Worm (Caenorhabditis elegans) whole organism, young adult: Measurements from ENCODE around the gene D1025.10.

Experiments used
- B0035.1 ChIP-seq: sonication (generic microtip); optimal IDR thresholded peaks from 2 replicates; lab custom pipeline; 2016; ENCODE audit warnings: missing genetic modification characterization, mild to moderate bottlenecking, missing compliant biosample characterization, missing genotype, missing genetic modification reagents
- B0336.3 ChIP-seq: fragments of 200-800 bp; sonication (Bioruptor generic); IDR thresholded peaks from 2 replicates; pipeline ENCODE4 v1.3.6; 2022; ENCODE audit warnings: missing genetic modification characterization, missing compliant biosample characterization
- F10E7.11 ChIP-seq: sonication (generic microtip); optimal IDR thresholded peaks from 2 replicates; lab custom pipeline; 2017; ENCODE audit warnings: mild to moderate bottlenecking, missing genetic modification characterization, moderate library complexity, missing compliant biosample characterization
- F22D6.2 ChIP-seq: sonication (generic microtip); optimal IDR thresholded peaks from 2 replicates; lab custom pipeline; 2016; ENCODE audit warnings: mild to moderate bottlenecking, missing genetic modification characterization, missing compliant biosample characterization
- F23B12.7 ChIP-seq: sonication (generic microtip); optimal IDR thresholded peaks from 2 replicates; lab custom pipeline; 2017; ENCODE audit warnings: missing genetic modification characterization, mild to moderate bottlenecking, missing compliant biosample characterization, antibody characterized with exemption, moderate library complexity; ENCODE audit not compliant: insufficient read depth
- F37B4.10 ChIP-seq: fragments of 200-800 bp; sonication (Bioruptor generic); IDR thresholded peaks from 2 replicates; pipeline ENCODE4 v1.3.6; 2022; ENCODE audit warnings: missing genetic modification characterization, missing compliant biosample characterization
- F49E8.2 ChIP-seq: sonication (generic microtip); optimal IDR thresholded peaks from 3 replicates; lab custom pipeline; 2017; ENCODE audit warnings: missing genetic modification characterization, mild to moderate bottlenecking, missing compliant biosample characterization, antibody characterized with exemption, moderate library complexity; ENCODE audit not compliant: insufficient read depth
- F55B11.4 ChIP-seq: sonication (generic microtip); optimal IDR thresholded peaks from 2 replicates; lab custom pipeline; 2016; ENCODE audit warnings: missing compliant biosample characterization, missing genetic modification characterization, borderline replicate concordance; ENCODE audit not compliant: insufficient read depth
- F57A8.1 ChIP-seq: fragments of 200-800 bp; sonication (Bioruptor generic); optimal IDR thresholded peaks from 2 replicates; lab custom pipeline; 2018; ENCODE audit warnings: mild to moderate bottlenecking, missing genetic modification characterization, moderate library complexity, missing compliant biosample characterization
- Y53G8AR.9 ChIP-seq: fragments of 200-800 bp; sonication (Bioruptor generic); conservative IDR thresholded peaks from 2 replicates; pipeline ENCODE4 v1.3.6; 2022; ENCODE audit warnings: missing genetic modification reagents, missing genetic modification characterization, missing compliant biosample characterization
- Y56A3A.18 ChIP-seq: fragments of 200-800 bp; sonication (Bioruptor generic); IDR thresholded peaks from 2 replicates; pipeline ENCODE4 v1.3.6; 2022; ENCODE audit warnings: missing genetic modification reagents, missing genetic modification characterization, missing compliant biosample characterization
- Y67H2A.10 ChIP-seq: fragments of 200-800 bp; sonication (Bioruptor generic); conservative IDR thresholded peaks from 2 replicates; pipeline ENCODE4 v1.3.6; 2022; ENCODE audit warnings: missing genetic modification reagents, missing genetic modification characterization, missing compliant biosample characterization
- Y79H2A.3 ChIP-seq: fragments of 200-800 bp; sonication (Bioruptor generic); conservative IDR thresholded peaks from 2 replicates; pipeline ENCODE4 v1.3.6; 2022; ENCODE audit warnings: missing genetic modification reagents, missing genetic modification characterization, missing compliant biosample characterization
- ZK185.1 ChIP-seq: sonication (generic microtip); optimal IDR thresholded peaks from 2 replicates; lab custom pipeline; 2016; ENCODE audit warnings: mild to moderate bottlenecking, missing genetic modification characterization, missing compliant biosample characterization; ENCODE audit not compliant: poor library complexity, severe bottlenecking
- akir-1 ChIP-seq: fragments of 200-800 bp; sonication (Bioruptor generic); optimal IDR thresholded peaks from 2 replicates; lab custom pipeline; 2018; ENCODE audit warnings: mild to moderate bottlenecking, missing genetic modification characterization, moderate library complexity, missing compliant biosample characterization
- aptf-2 ChIP-seq: fragments of 200-800 bp; sonication (Bioruptor generic); conservative IDR thresholded peaks from 2 replicates; pipeline ENCODE4 v1.3.6; 2022; ENCODE audit warnings: missing genetic modification reagents, missing genetic modification characterization, missing compliant biosample characterization
- aptf-3 ChIP-seq: fragments of 200-800 bp; sonication (Bioruptor generic); IDR thresholded peaks from 2 replicates; pipeline ENCODE4 v1.3.6; 2022; ENCODE audit warnings: missing genetic modification characterization, missing compliant biosample characterization
- atf-7 ChIP-seq: sonication (generic microtip); optimal IDR thresholded peaks from 2 replicates; lab custom pipeline; 2017; ENCODE audit warnings: mild to moderate bottlenecking, missing genetic modification characterization, missing compliant biosample characterization
- athp-1 ChIP-seq: sonication (generic microtip); optimal IDR thresholded peaks from 2 replicates; lab custom pipeline; 2017; ENCODE audit warnings: mild to moderate bottlenecking, missing genetic modification characterization, missing compliant biosample characterization
- attf-5 ChIP-seq: fragments of 200-800 bp; sonication (Bioruptor generic); optimal IDR thresholded peaks from 2 replicates; lab custom pipeline; 2018; ENCODE audit warnings: mild to moderate bottlenecking, missing genetic modification characterization, missing compliant biosample characterization
- ccch-3 ChIP-seq: fragments of 200-800 bp; sonication (Bioruptor generic); optimal IDR thresholded peaks from 2 replicates; lab custom pipeline; 2018; ENCODE audit warnings: mild to moderate bottlenecking, missing genetic modification characterization, missing compliant biosample characterization
- ceh-27 ChIP-seq: fragments of 200-800 bp; sonication (Bioruptor generic); optimal IDR thresholded peaks from 2 replicates; lab custom pipeline; 2018; ENCODE audit warnings: mild to moderate bottlenecking, missing genetic modification characterization, moderate library complexity, missing compliant biosample characterization
- ceh-40 ChIP-seq: fragments of 200-800 bp; sonication (Bioruptor generic); IDR thresholded peaks from 2 replicates; pipeline ENCODE4 v1.3.6; 2022; ENCODE audit warnings: missing genetic modification characterization, missing compliant biosample characterization
- ceh-79 ChIP-seq: sonication (generic microtip); optimal IDR thresholded peaks from 2 replicates; lab custom pipeline; 2017; ENCODE audit warnings: mild to moderate bottlenecking, missing genetic modification characterization, missing compliant biosample characterization
- egl-18 ChIP-seq: fragments of 200-800 bp; sonication (Bioruptor generic); IDR thresholded peaks from 2 replicates; pipeline ENCODE4 v1.3.6; 2022; ENCODE audit warnings: missing genetic modification reagents, missing genetic modification characterization, missing compliant biosample characterization
- egl-44 ChIP-seq: fragments of 200-800 bp; sonication (Bioruptor generic); IDR thresholded peaks from 2 replicates; pipeline ENCODE4 v1.3.6; 2022; ENCODE audit warnings: missing genetic modification reagents, missing genetic modification characterization, missing compliant biosample characterization
- him-1 ChIP-seq: sonication (generic microtip); optimal IDR thresholded peaks from 2 replicates; lab custom pipeline; 2016; ENCODE audit warnings: missing genotype, missing genetic modification reagents, missing genetic modification characterization, missing compliant biosample characterization
- hmg-1.2 ChIP-seq: fragments of 200-800 bp; sonication (Bioruptor generic); IDR thresholded peaks from 2 replicates; pipeline ENCODE4 v1.3.6; 2022; ENCODE audit warnings: missing genetic modification reagents, missing genetic modification characterization, missing compliant biosample characterization
- hmg-20 ChIP-seq: fragments of 200-800 bp; sonication (Bioruptor generic); IDR thresholded peaks from 2 replicates; pipeline ENCODE4 v1.3.6; 2022; ENCODE audit warnings: missing genetic modification reagents, missing genetic modification characterization, missing compliant biosample characterization
- let-607 ChIP-seq, 2 experiments: fragments of 200-800 bp in 1 of 2; sonication (Bioruptor generic) in 1 of 2; sonication (generic microtip) in 1 of 2; optimal IDR thresholded peaks; 2 replicates each; lab custom pipeline; 2016 to 2018; ENCODE audit warnings: mild to moderate bottlenecking in 2 of 2, missing compliant biosample characterization in 2 of 2, missing genetic modification characterization in 2 of 2, moderate library complexity in 2 of 2, missing genotype in 1 of 2
- lin-26 ChIP-seq: fragments of 200-800 bp; sonication (Bioruptor generic); IDR thresholded peaks from 2 replicates; pipeline ENCODE4 v1.3.6; 2022; ENCODE audit warnings: missing genetic modification reagents, missing genetic modification characterization, missing compliant biosample characterization
- madf-6 ChIP-seq: fragments of 200-800 bp; sonication (Bioruptor generic); IDR thresholded peaks from 2 replicates; pipeline ENCODE4 v1.3.6; 2022; ENCODE audit warnings: missing genetic modification reagents, missing genetic modification characterization, missing compliant biosample characterization
- madf-8 ChIP-seq: fragments of 200-800 bp; sonication (Bioruptor generic); conservative IDR thresholded peaks from 2 replicates; pipeline ENCODE4 v1.3.6; 2022; ENCODE audit warnings: missing genetic modification reagents, missing genetic modification characterization, missing compliant biosample characterization
- mel-28 ChIP-seq: sonication (generic microtip); optimal IDR thresholded peaks from 2 replicates; lab custom pipeline; 2016; ENCODE audit warnings: borderline replicate concordance, mild to moderate bottlenecking, missing genetic modification characterization, missing compliant biosample characterization
- nhr-179 ChIP-seq: sonication (generic microtip); optimal IDR thresholded peaks from 2 replicates; lab custom pipeline; 2016; ENCODE audit warnings: mild to moderate bottlenecking, missing genetic modification characterization, missing compliant biosample characterization
- pbrm-1 ChIP-seq: fragments of 200-800 bp; sonication (Bioruptor generic); IDR thresholded peaks from 2 replicates; pipeline ENCODE4 v1.3.6; 2022; ENCODE audit warnings: missing genetic modification reagents, missing genetic modification characterization, missing compliant biosample characterization
- rcor-1 ChIP-seq: fragments of 200-800 bp; sonication (Bioruptor generic); IDR thresholded peaks from 2 replicates; pipeline ENCODE4 v1.3.6; 2022; ENCODE audit warnings: missing genetic modification reagents, missing genetic modification characterization, missing compliant biosample characterization
- repo-1 ChIP-seq: sonication (generic microtip); optimal IDR thresholded peaks from 2 replicates; lab custom pipeline; 2017; ENCODE audit warnings: mild to moderate bottlenecking, missing genetic modification characterization, missing compliant biosample characterization
- snpc-1.1 ChIP-seq: sonication (generic microtip); optimal IDR thresholded peaks from 2 replicates; lab custom pipeline; 2017; ENCODE audit warnings: missing genetic modification characterization, mild to moderate bottlenecking, missing compliant biosample characterization, antibody characterized with exemption, moderate library complexity, missing genotype, missing genetic modification reagents; ENCODE audit not compliant: insufficient read depth
- tlf-1 ChIP-seq: fragments of 200-800 bp; sonication (Bioruptor generic); optimal IDR thresholded peaks from 2 replicates; lab custom pipeline; 2018; ENCODE audit warnings: mild to moderate bottlenecking, missing genetic modification characterization, missing compliant biosample characterization
- unc-62 ChIP-seq: fragments of 150-350 bp; optimal IDR thresholded peaks from 2 replicates; lab custom pipeline; 2014; ENCODE audit warnings: missing biosample characterization, missing genetic modification reagents, missing genetic modification characterization
- xnd-1 ChIP-seq: sonication (generic microtip); optimal IDR thresholded peaks from 2 replicates; lab custom pipeline; 2016; ENCODE audit warnings: missing genotype, missing genetic modification reagents, missing genetic modification characterization, missing compliant biosample characterization
- zfh-2 ChIP-seq: fragments of 200-800 bp; sonication (Bioruptor generic); conservative IDR thresholded peaks from 2 replicates; pipeline ENCODE4 v1.3.6; 2022; ENCODE audit warnings: missing genetic modification reagents, missing genetic modification characterization, missing compliant biosample characterization
- ztf-18 ChIP-seq: sonication (generic microtip); optimal IDR thresholded peaks from 2 replicates; lab custom pipeline; 2016; ENCODE audit warnings: missing genotype, mild to moderate bottlenecking, missing genetic modification characterization, missing compliant biosample characterization
- ztf-25 ChIP-seq: fragments of 200-800 bp; sonication (Bioruptor generic); IDR thresholded peaks from 2 replicates; pipeline ENCODE4 v1.3.6; 2022; ENCODE audit warnings: missing genetic modification reagents, missing genetic modification characterization, missing compliant biosample characterization
- ztf-26 ChIP-seq: sonication (generic microtip); optimal IDR thresholded peaks from 2 replicates; lab custom pipeline; 2017; ENCODE audit warnings: missing genetic modification characterization, missing compliant biosample characterization
- ztf-28 ChIP-seq: fragments of 200-800 bp; sonication (Bioruptor generic); IDR thresholded peaks from 2 replicates; pipeline ENCODE4 v1.3.6; 2022; ENCODE audit warnings: missing genetic modification reagents, missing genetic modification characterization, missing compliant biosample characterization

The D1025.10 gene

ce11 chrX:14478743-14479428, 37.8 kb upstream of the D1025.10 start, which contains the start of gene M163.11 (continued):
- peak; percentile 7 for TF ChIP-seq attf-5
- peak; percentile 14 for TF ChIP-seq him-1 (tag; lab: Kevin White, UChicago)
- TF ChIP-seq atf-7 (tag; lab: Kevin White, UChicago), result no peak
- TF ChIP-seq let-607 (tag; optimal IDR thresholded peaks at IDR 0.05; lab: Kevin White, UChicago), result peak; percentile 30 to 37
- no peak for TF ChIP-seq Y67H2A.10 (GFP tag; lab: Robert Waterston, UW)
- TF ChIP-seq pbrm-1 (GFP tag; lab: Robert Waterston, UW), result peak; percentile 76
- peak; percentile 96 for TF ChIP-seq lin-26 (GFP tag; lab: Robert Waterston, UW)
- TF ChIP-seq tlf-1 (GFP tag; lab: Kevin White, UChicago), result peak; percentile 15
- TF ChIP-seq B0035.1 (tag; lab: Kevin White, UChicago), result peak; percentile 43
- no peak for TF ChIP-seq ztf-28 (GFP tag; lab: Robert Waterston, UW)
- no peak for TF ChIP-seq F10E7.11 (tag; lab: Kevin White, UChicago)
- TF ChIP-seq repo-1 (tag; lab: Kevin White, UChicago), result peak; percentile 38
- no peak for TF ChIP-seq aptf-2 (GFP tag; lab: Robert Waterston, UW)
- peak; percentile 65 for TF ChIP-seq Y56A3A.18
- no peak for TF ChIP-seq F57A8.1 (GFP tag; lab: Kevin White, UChicago)
- peak; percentile 9 for TF ChIP-seq F23B12.7 (tag; lab: Kevin White, UChicago)
- TF ChIP-seq aptf-3, result 0 out of 2 replicates have a peak, but pooled peaks have one; percentile 55
- TF ChIP-seq madf-6 (GFP tag; lab: Robert Waterston, UW), result peak; percentile 44; the same call in 1 of the 2 replicates
- TF ChIP-seq athp-1, result peak; percentile 21
- TF ChIP-seq F37B4.10 (GFP tag; lab: Robert Waterston, UW), result no peak
- TF ChIP-seq ZK185.1 (tag; lab: Kevin White, UChicago), result peak; percentile 87
- peak; percentile 71 for TF ChIP-seq snpc-1.1 (tag; lab: Kevin White, UChicago)
- TF ChIP-seq ztf-25 (GFP tag; lab: Robert Waterston, UW), result no peak
- TF ChIP-seq akir-1 (GFP tag; lab: Kevin White, UChicago), result no peak
- TF ChIP-seq mel-28 (tag; lab: Kevin White, UChicago), result no peak
- no peak for TF ChIP-seq F22D6.2 (tag; lab: Kevin White, UChicago)
- no peak for TF ChIP-seq unc-62
- TF ChIP-seq hmg-20, result peak; percentile 67; the same call in 1 of the 2 replicates
- peak; percentile 15 for TF ChIP-seq ztf-26 (tag; lab: Kevin White, UChicago)
- TF ChIP-seq Y79H2A.3 (GFP tag; lab: Robert Waterston, UW), result no peak
- TF ChIP-seq F55B11.4 (tag; lab: Kevin White, UChicago), result no peak
- TF ChIP-seq B0336.3 (GFP tag; lab: Robert Waterston, UW), result no peak
- TF ChIP-seq hmg-1.2 (GFP tag; lab: Robert Waterston, UW), result peak; percentile 69
- no peak for TF ChIP-seq zfh-2
- no peak for TF ChIP-seq madf-8 (GFP tag; lab: Robert Waterston, UW)
- TF ChIP-seq Y53G8AR.9 (GFP tag; lab: Robert Waterston, UW), result no peak
- peak; percentile 75 for TF ChIP-seq ztf-18 (tag; lab: Kevin White, UChicago)
- no peak for TF ChIP-seq egl-18
- TF ChIP-seq F49E8.2 (tag; lab: Kevin White, UChicago), result peak; percentile 40
- TF ChIP-seq ceh-79 (tag; lab: Kevin White, UChicago), result no peak
- no peak for TF ChIP-seq nhr-179 (tag; lab: Kevin White, UChicago)
- TF ChIP-seq egl-44 (GFP tag; lab: Robert Waterston, UW), result 0 out of 2 replicates have a peak, but pooled peaks have one; percentile 46
- peak; percentile 86 for TF ChIP-seq ceh-40
- TF ChIP-seq ceh-27 (GFP tag; lab: Kevin White, UChicago), result no peak
- peak; percentile 66 for TF ChIP-seq rcor-1 (GFP tag; lab: Robert Waterston, UW)
- TF ChIP-seq xnd-1, result no peak
- TF ChIP-seq ccch-3 (GFP tag; lab: Kevin White, UChicago), result no peak
